Worm (Caenorhabditis elegans): Measurements from ENCODE around the gene sec-61.G.

sec-61.G gene

ce11 chrV:10909959-10910358, 13.0 kb upstream of the sec-61.G start:
- no peak for TF ChIP-seq unc-62 (GFP tag; optimal IDR thresholded peaks at IDR 0.05)

ce11 chrV:10909071-10909470, 12.1 kb upstream of the sec-61.G start, which contains the start of gene zzz-1:
TSS of gene zzz-1 (minus strand) at chrV:10909171.
- no peak for TF ChIP-seq unc-62 (GFP tag; optimal IDR thresholded peaks at IDR 0.05)

ce11 chrV:10904795-10905194, 7.9 kb upstream of the sec-61.G start:
- no peak for TF ChIP-seq unc-62 (GFP tag; optimal IDR thresholded peaks at IDR 0.05)

ce11 chrV:10903748-10904147, 6.8 kb upstream of the sec-61.G start, which contains the start of gene F32D8.15:
TSS of gene F32D8.15 (plus strand) at chrV:10904048.
- TF ChIP-seq unc-62 (GFP tag; optimal IDR thresholded peaks at IDR 0.05) = no peak

ce11 chrV:10902682-10903081, 5.7 kb upstream of the sec-61.G start, which contains the start of gene F32D8.8:
TSS of gene F32D8.8 (minus strand) at chrV:10902782.
- no peak for TF ChIP-seq unc-62 (GFP tag; optimal IDR thresholded peaks at IDR 0.05)

- TF ChIP-seq unc-62 (GFP tag; optimal IDR thresholded peaks at IDR 0.05) = no peak
Measured at ce11 chrV:10901125-10901524, 4.2 kb upstream of the sec-61.G start, which contains the start of gene spp-16. TSS of gene spp-16 (minus strand) at chrV:10901303.

- TF ChIP-seq unc-62 (GFP tag; optimal IDR thresholded peaks at IDR 0.05) = no peak
Measured at ce11 chrV:10898629-10899028, 1.7 kb upstream of the sec-61.G start.

- TF ChIP-seq unc-62 (GFP tag; optimal IDR thresholded peaks at IDR 0.05) = no peak
Measured at ce11 chrV:10898107-10898506, 1.2 kb upstream of the sec-61.G start, which contains the start of gene F32D8.7. TSS of gene F32D8.7 (plus strand) at chrV:10898435.

- TF ChIP-seq unc-62 (GFP tag; optimal IDR thresholded peaks at IDR 0.05) = no peak
Measured at ce11 chrV:10897172-10897571, 229 bp upstream of the sec-61.G start.

ce11 chrV:10896706-10897105, 237 bp downstream of the sec-61.G start:
- no peak for TF ChIP-seq unc-62 (GFP tag; optimal IDR thresholded peaks at IDR 0.05)

ce11 chrV:10896295-10896694, 648 bp downstream of the sec-61.G start, which contains the start of gene F32D8.13:
TSS of gene F32D8.13 (minus strand) at chrV:10896543.
- TF ChIP-seq unc-62 (GFP tag; optimal IDR thresholded peaks at IDR 0.05) = no peak

- no peak for TF ChIP-seq unc-62 (GFP tag; optimal IDR thresholded peaks at IDR 0.05)
Measured at ce11 chrV:10894601-10895000, 2.3 kb downstream of the sec-61.G start, which contains the start of the genes F32D8.14 and F32D8.5. TSS of gene F32D8.14 (minus strand) at chrV:10894788. TSS of gene F32D8.5 (plus strand) at chrV:10894800.

- TF ChIP-seq unc-62 (GFP tag; optimal IDR thresholded peaks at IDR 0.05) = no peak
Measured at ce11 chrV:10893510-10894128, 3.3 kb downstream of the sec-61.G start, which contains the start of gene F32D8.4. TSS of gene F32D8.4 (minus strand) at chrV:10893560.

- no peak for TF ChIP-seq unc-62 (GFP tag; optimal IDR thresholded peaks at IDR 0.05)
Measured at ce11 chrV:10890980-10891379, 6.0 kb downstream of the sec-61.G start, which contains the start of gene F32D8.12. TSS of gene F32D8.12 (minus strand) at chrV:10891027.

- no peak for TF ChIP-seq unc-62 (GFP tag; optimal IDR thresholded peaks at IDR 0.05)
Measured at ce11 chrV:10889774-10890173, 7.2 kb downstream of the sec-61.G start.

ce11 chrV:10889036-10889435, 7.9 kb downstream of the sec-61.G start, which contains the start of gene F32D8.11:
TSS of gene F32D8.11 (minus strand) at chrV:10889136.
- TF ChIP-seq unc-62 (GFP tag; optimal IDR thresholded peaks at IDR 0.05) = no peak

- no peak for TF ChIP-seq unc-62 (GFP tag; optimal IDR thresholded peaks at IDR 0.05)
Measured at ce11 chrV:10888153-10888552, 8.8 kb downstream of the sec-61.G start.
